Worm (Caenorhabditis elegans): ENCODE measurements around the gene tag-321.

The tag-321 gene

ce11 chrIV:7783801-7784411, at the start of gene tag-321:
TSS of gene tag-321 (minus strand) at chrIV:7783851.
- TF ChIP-seq pha-4 (GFP tag; IDR thresholded peaks at IDR 0.05) (no peak), pha-4 (tag; optimal IDR thresholded peaks at IDR 0.05) (no peak), dve-1 (tag; optimal IDR thresholded peaks at IDR 0.05; ENCODE audit: insufficient read depth) (peak; percentile 62), unc-62 (GFP tag; optimal IDR thresholded peaks at IDR 0.05 in 1 of 2) (no peak), unc-62 (tag; optimal IDR thresholded peaks at IDR 0.05) (no peak), Y75B8A.6 (GFP tag; IDR thresholded peaks at IDR 0.05) (no peak), ZK337.2 (GFP tag; IDR thresholded peaks at IDR 0.05) (no peak), set-16 (GFP tag; IDR thresholded peaks at IDR 0.05) (no peak), egl-27 (tag; optimal IDR thresholded peaks at IDR 0.05) (no peak), aly-2 (tag; optimal IDR thresholded peaks at IDR 0.05) (no peak), nhr-102 (tag; optimal IDR thresholded peaks at IDR 0.05) (no peak), duxl-1 (tag; optimal IDR thresholded peaks at IDR 0.05; ENCODE audit: poor library complexity) (no peak), nhr-28 (tag; optimal IDR thresholded peaks at IDR 0.05) (peak; percentile 75), mdt-29 (GFP tag; IDR thresholded peaks at IDR 0.05) (no peak), lir-3 (tag; optimal IDR thresholded peaks at IDR 0.05) (no peak), mdl-1 (tag; optimal IDR thresholded peaks at IDR 0.05) (no peak), mes-2 (tag; optimal IDR thresholded peaks at IDR 0.05; ENCODE audit: poor library complexity, severe bottlenecking) (peak; percentile 28), nhr-77 (tag; optimal IDR thresholded peaks at IDR 0.05) (peak; percentile 32), nhr-42 (GFP tag; IDR thresholded peaks at IDR 0.05) (no peak), hlh-11 (tag; optimal IDR thresholded peaks at IDR 0.05) (peak; percentile 36), nhr-237 (tag; optimal IDR thresholded peaks at IDR 0.05) (no peak), daf-16 (GFP tag; optimal IDR thresholded peaks at IDR 0.05) (no peak), daf-16 (tag; optimal IDR thresholded peaks at IDR 0.05) (peak; percentile 82), hlh-30 (tag; optimal IDR thresholded peaks at IDR 0.05; ENCODE audit: insufficient read depth) (peak; percentile 49), nhr-10 (tag; optimal IDR thresholded peaks at IDR 0.05) (no peak), dmd-6 (GFP tag; IDR thresholded peaks at IDR 0.05) (peak; percentile 60)

ce11 chrIV:7830151-7830550, 46.5 kb upstream of the tag-321 start, which contains the start of gene mvb-12:
TSS of gene mvb-12 (plus strand) at chrIV:7830525.
- TF ChIP-seq lsy-2 (tag; optimal IDR thresholded peaks at IDR 0.05) (peak in 1 of 2 experiments; percentile 49), zag-1 (tag; optimal IDR thresholded peaks at IDR 0.05) (no peak), mdl-1 (tag; optimal IDR thresholded peaks at IDR 0.05) (peak in 1 of 2 experiments; percentile 30), lin-38 (GFP tag; IDR thresholded peaks at IDR 0.05) (peak; percentile 39), dve-1 (tag; optimal IDR thresholded peaks at IDR 0.05; ENCODE audit: insufficient read depth) (peak; percentile 65), pqm-1 (tag; optimal IDR thresholded peaks at IDR 0.05) (peak; percentile 4), dpl-1 (GFP tag; optimal IDR thresholded peaks at IDR 0.05) (peak; percentile 4), hlh-30 (tag; optimal IDR thresholded peaks at IDR 0.05; ENCODE audit: insufficient read depth) (peak; percentile 68), dmd-6 (GFP tag; IDR thresholded peaks at IDR 0.05) (0 out of 2 replicates have a peak, but pooled peaks have one; percentile 10), hlh-11 (tag; optimal IDR thresholded peaks at IDR 0.05) (peak; percentile 27), egl-27 (tag; optimal IDR thresholded peaks at IDR 0.05) (no peak), nhr-11 (tag; optimal IDR thresholded peaks at IDR 0.05) (no peak), daf-16 (GFP tag; optimal IDR thresholded peaks at IDR 0.05) (no peak), daf-16 (tag; optimal IDR thresholded peaks at IDR 0.05) (peak; percentile 84), nhr-28 (tag; optimal IDR thresholded peaks at IDR 0.05) (peak; percentile 7), mes-2 (tag; optimal IDR thresholded peaks at IDR 0.05; ENCODE audit: poor library complexity, severe bottlenecking) (peak; percentile 30), daf-12 (tag; optimal IDR thresholded peaks at IDR 0.05) (no peak), aha-1 (tag) (peak; percentile 61), nhr-76 (tag; optimal IDR thresholded peaks at IDR 0.05) (no peak)

ce11 chrIV:7829275-7829938, 45.8 kb upstream of the tag-321 start, which contains the start of gene C06A6.4:
TSS of gene C06A6.4 (minus strand) at chrIV:7829298.
- no peak for TF ChIP-seq dmd-8 (GFP tag; IDR thresholded peaks at IDR 0.05)
- TF ChIP-seq daf-16 (GFP tag; optimal IDR thresholded peaks at IDR 0.05): no peak
- peak; percentile 54 for TF ChIP-seq daf-16 (tag; optimal IDR thresholded peaks at IDR 0.05)
- TF ChIP-seq pqm-1 (tag; optimal IDR thresholded peaks at IDR 0.05): peak; percentile 33
- peak; percentile 36 for TF ChIP-seq dmd-6 (GFP tag; IDR thresholded peaks at IDR 0.05)
- no peak for TF ChIP-seq rbr-2 (tag; optimal IDR thresholded peaks at IDR 0.05)
- no peak for TF ChIP-seq daf-19 (GFP tag; conservative IDR thresholded peaks at IDR 0.05)
- TF ChIP-seq zip-11 (GFP tag; IDR thresholded peaks at IDR 0.05): no peak
- TF ChIP-seq hmg-1.1 (GFP tag; IDR thresholded peaks at IDR 0.05): no peak
- TF ChIP-seq Y75B8A.6 (GFP tag; IDR thresholded peaks at IDR 0.05): no peak
- TF ChIP-seq unc-130 (GFP tag; optimal IDR thresholded peaks at IDR 0.05): peak; percentile 12
- TF ChIP-seq mes-2 (tag; optimal IDR thresholded peaks at IDR 0.05; ENCODE audit: poor library complexity, severe bottlenecking): peak; percentile 10
- no peak for TF ChIP-seq nhr-76 (tag; optimal IDR thresholded peaks at IDR 0.05)
- no peak for TF ChIP-seq zip-2 (tag; optimal IDR thresholded peaks at IDR 0.05)
- peak; percentile 2 for TF ChIP-seq nhr-28 (tag; optimal IDR thresholded peaks at IDR 0.05)
- peak in 1 of 2 experiments; percentile 42 for TF ChIP-seq unc-62 (GFP tag; optimal IDR thresholded peaks at IDR 0.05 in 1 of 2)
- TF ChIP-seq unc-62 (tag; optimal IDR thresholded peaks at IDR 0.05): no peak
- TF ChIP-seq lin-1 (GFP tag; IDR thresholded peaks at IDR 0.05): no peak
- TF ChIP-seq ztf-11 (tag; optimal IDR thresholded peaks at IDR 0.05): no peak
- no peak for TF ChIP-seq set-16 (GFP tag; IDR thresholded peaks at IDR 0.05)
- peak; percentile 56 for TF ChIP-seq dve-1 (tag; optimal IDR thresholded peaks at IDR 0.05; ENCODE audit: insufficient read depth)
- peak; percentile 60 for TF ChIP-seq hlh-11 (tag; optimal IDR thresholded peaks at IDR 0.05)
